Fruit fly (Drosophila melanogaster) whole organism, embryonic: ENCODE data around the gene CG31776.

Experiments
- Ada2b ChIP-seq: fragments of 200-800 bp; sonication (Bioruptor generic); IDR thresholded peaks from 2 replicates; pipeline ENCODE4 v1.3.6; 2022; ENCODE audit warnings: missing biosample characterization, missing genetic modification characterization
- Antp ChIP-seq: fragments of 200-800 bp; sonication (Bioruptor generic); optimal IDR thresholded peaks from 3 replicates; lab custom pipeline; 2016; ENCODE audit warnings: missing biosample characterization, missing genetic modification characterization
- CG10209 ChIP-seq: fragments of 200-800 bp; sonication (Bioruptor generic); optimal IDR thresholded peaks from 3 replicates; lab custom pipeline; 2017; ENCODE audit warnings: missing biosample characterization, mild to moderate bottlenecking, missing genetic modification characterization, missing genetic modification reagents
- CG11085 ChIP-seq: fragments of 200-800 bp; sonication (Bioruptor generic); IDR thresholded peaks from 2 replicates; pipeline ENCODE4 v1.3.6; 2022; ENCODE audit warnings: missing biosample characterization, missing genetic modification characterization
- CG11504 ChIP-seq: fragments of 200-800 bp; sonication (Bioruptor generic); optimal IDR thresholded peaks from 3 replicates; lab custom pipeline; 2019; ENCODE audit warnings: missing biosample characterization, mild to moderate bottlenecking, missing genetic modification characterization, moderate library complexity
- CG11560 ChIP-seq: fragments of 200-800 bp; sonication (Bioruptor generic); IDR thresholded peaks from 3 replicates; pipeline ENCODE4 v1.3.6; 2022; ENCODE audit warnings: missing biosample characterization, missing genetic modification characterization
- CG12391 ChIP-seq: fragments of 200-800 bp; sonication (Bioruptor generic); optimal IDR thresholded peaks from 3 replicates; lab custom pipeline; 2018; ENCODE audit warnings: missing biosample characterization, mild to moderate bottlenecking, missing genetic modification characterization, moderate library complexity
- CG14050 ChIP-seq: fragments of 200-800 bp; sonication (Bioruptor generic); IDR thresholded peaks from 3 replicates; pipeline ENCODE4 v1.3.6; 2022; ENCODE audit warnings: missing biosample characterization, missing genetic modification characterization
- CG14710 ChIP-seq: fragments of 200-800 bp; sonication (Bioruptor generic); optimal IDR thresholded peaks from 3 replicates; lab custom pipeline; 2019; ENCODE audit warnings: missing biosample characterization, mild to moderate bottlenecking, missing genetic modification characterization, moderate library complexity
- CG15696 ChIP-seq: fragments of 200-800 bp; sonication (Bioruptor generic); optimal IDR thresholded peaks from 2 replicates; lab custom pipeline; 2019; ENCODE audit warnings: missing biosample characterization, mild to moderate bottlenecking, missing genetic modification characterization, moderate library complexity
- CG2202 ChIP-seq: fragments of 200-800 bp; sonication (Bioruptor generic); optimal IDR thresholded peaks from 2 replicates; lab custom pipeline; 2018; ENCODE audit warnings: missing biosample characterization, mild to moderate bottlenecking, missing genetic modification characterization
- CG33557 ChIP-seq: fragments of 200-800 bp; sonication (Bioruptor generic); optimal IDR thresholded peaks from 2 replicates; lab custom pipeline; 2019; ENCODE audit warnings: missing biosample characterization, mild to moderate bottlenecking, missing genetic modification characterization, moderate library complexity
- CG3995 ChIP-seq: fragments of 200-800 bp; sonication (Bioruptor generic); optimal IDR thresholded peaks from 3 replicates; lab custom pipeline; 2016; ENCODE audit warnings: missing biosample characterization, missing genetic modification characterization
- CG4617 ChIP-seq: fragments of 200-800 bp; sonication (Bioruptor generic); optimal IDR thresholded peaks from 3 replicates; lab custom pipeline; 2016; ENCODE audit warnings: missing biosample characterization, missing genetic modification characterization, borderline replicate concordance
- CG4854 ChIP-seq: fragments of 200-800 bp; sonication (Bioruptor generic); optimal IDR thresholded peaks from 2 replicates; lab custom pipeline; 2016; ENCODE audit warnings: missing biosample characterization, missing genetic modification characterization, inconsistent platforms
- CG5245 ChIP-seq: fragments of 200-800 bp; sonication (Bioruptor generic); optimal IDR thresholded peaks from 3 replicates; lab custom pipeline; 2016; ENCODE audit warnings: missing biosample characterization, missing genetic modification characterization
- CG7963 ChIP-seq: fragments of 200-800 bp; sonication (Bioruptor generic); IDR thresholded peaks from 3 replicates; pipeline ENCODE4 v1.3.6; 2022; ENCODE audit warnings: missing biosample characterization, missing genetic modification characterization; ENCODE audit not compliant: partially characterized antibody
- CG8281 ChIP-seq: fragments of 200-800 bp; sonication (Bioruptor generic); optimal IDR thresholded peaks from 2 replicates; lab custom pipeline; 2018; ENCODE audit warnings: missing biosample characterization, mild to moderate bottlenecking, missing genetic modification characterization, moderate library complexity
- CG8359 ChIP-seq: fragments of 200-800 bp; sonication (Bioruptor generic); optimal IDR thresholded peaks from 2 replicates; lab custom pipeline; 2017; ENCODE audit warnings: missing biosample characterization, mild to moderate bottlenecking, missing genetic modification characterization, borderline replicate concordance
- CG8388 ChIP-seq: fragments of 200-800 bp; sonication (Bioruptor generic); optimal IDR thresholded peaks from 2 replicates; lab custom pipeline; 2019; ENCODE audit warnings: missing biosample characterization, mild to moderate bottlenecking, missing genetic modification characterization, moderate library complexity
- CG9817 ChIP-seq: fragments of 200-800 bp; sonication (Bioruptor generic); optimal IDR thresholded peaks from 2 replicates; lab custom pipeline; 2018; ENCODE audit warnings: missing biosample characterization, mild to moderate bottlenecking, missing genetic modification characterization, moderate library complexity
- Dek ChIP-seq: fragments of 200-800 bp; sonication (Bioruptor generic); optimal IDR thresholded peaks from 3 replicates; lab custom pipeline; 2019; ENCODE audit warnings: missing biosample characterization, mild to moderate bottlenecking, missing genetic modification characterization, moderate library complexity
- Dip2 ChIP-seq: fragments of 200-800 bp; sonication (Bioruptor generic); IDR thresholded peaks from 2 replicates; pipeline ENCODE4 v1.3.6; 2022; ENCODE audit warnings: missing biosample characterization, missing genetic modification characterization
- Doc3 ChIP-seq: fragments of 200-800 bp; sonication (Bioruptor generic); IDR thresholded peaks from 3 replicates; pipeline ENCODE4 v1.3.6; 2022; ENCODE audit warnings: missing biosample characterization, missing genetic modification characterization; ENCODE audit not compliant: partially characterized antibody
- Max ChIP-seq: fragments of 200-800 bp; sonication (Bioruptor generic); optimal IDR thresholded peaks from 2 replicates; lab custom pipeline; 2016; ENCODE audit warnings: missing biosample characterization, mild to moderate bottlenecking, missing genetic modification characterization
- Meics ChIP-seq: fragments of 200-800 bp; sonication (Bioruptor generic); optimal IDR thresholded peaks from 2 replicates; lab custom pipeline; 2017; ENCODE audit warnings: missing biosample characterization, mild to moderate bottlenecking, missing genetic modification characterization
- Nf-YB ChIP-seq: fragments of 200-800 bp; sonication (Bioruptor generic); optimal IDR thresholded peaks from 3 replicates; lab custom pipeline; 2019; ENCODE audit warnings: missing biosample characterization, mild to moderate bottlenecking, missing genetic modification characterization, moderate library complexity
- Scr ChIP-seq: fragments of 200-800 bp; sonication (Bioruptor generic); IDR thresholded peaks from 2 replicates; pipeline ENCODE4 v1.3.6; 2022; ENCODE audit warnings: missing biosample characterization, missing genetic modification characterization; ENCODE audit not compliant: partially characterized antibody
- Spps ChIP-seq: fragments of 200-800 bp; sonication (Bioruptor generic); optimal IDR thresholded peaks from 2 replicates; lab custom pipeline; 2018; ENCODE audit warnings: missing biosample characterization, mild to moderate bottlenecking, missing genetic modification characterization
- az2 ChIP-seq: fragments of 200-800 bp; sonication (Bioruptor generic); optimal IDR thresholded peaks from 3 replicates; lab custom pipeline; 2016; ENCODE audit warnings: missing biosample characterization, missing genetic modification characterization
- chm ChIP-seq: fragments of 200-800 bp; sonication (Bioruptor generic); IDR thresholded peaks from 2 replicates; pipeline ENCODE4 v1.3.6; 2022; ENCODE audit warnings: missing biosample characterization, missing genetic modification characterization
- dimm ChIP-seq: fragments of 200-800 bp; sonication (Bioruptor generic); IDR thresholded peaks from 2 replicates; pipeline ENCODE4 v1.3.6; 2022; ENCODE audit warnings: missing biosample characterization, missing genetic modification characterization
- ftz-f1 ChIP-seq: fragments of 200-800 bp; sonication (Bioruptor generic); optimal IDR thresholded peaks from 2 replicates; lab custom pipeline; 2016; ENCODE audit warnings: missing biosample characterization, missing genetic modification characterization
- gce ChIP-seq: fragments of 200-800 bp; sonication (Bioruptor generic); IDR thresholded peaks from 3 replicates; pipeline ENCODE4 v1.3.6; 2022; ENCODE audit warnings: missing biosample characterization, missing genetic modification characterization
- gcm ChIP-seq: fragments of 200-800 bp; sonication (Bioruptor generic); optimal IDR thresholded peaks from 2 replicates; lab custom pipeline; 2019; ENCODE audit warnings: missing biosample characterization, mild to moderate bottlenecking, missing genetic modification characterization, moderate library complexity
- gsb ChIP-seq: fragments of 200-800 bp; sonication (Bioruptor generic); IDR thresholded peaks from 2 replicates; pipeline ENCODE4 v1.3.6; 2022; ENCODE audit warnings: missing biosample characterization, missing genetic modification characterization
- kni ChIP-seq: fragments of 200-800 bp; sonication (Bioruptor generic); optimal IDR thresholded peaks from 3 replicates; lab custom pipeline; 2017; ENCODE audit warnings: mild to moderate bottlenecking, missing biosample characterization, missing genetic modification reagents, missing genetic modification characterization
- maf-S ChIP-seq: fragments of 200-800 bp; sonication (Bioruptor generic); optimal IDR thresholded peaks from 2 replicates; lab custom pipeline; 2016; ENCODE audit warnings: missing biosample characterization, missing genetic modification characterization
- mam ChIP-seq: fragments of 200-800 bp; sonication (Bioruptor generic); optimal IDR thresholded peaks from 3 replicates; lab custom pipeline; 2016; ENCODE audit warnings: missing biosample characterization, missing genetic modification characterization
- nmo ChIP-seq: fragments of 200-800 bp; sonication (Bioruptor generic); optimal IDR thresholded peaks from 2 replicates; lab custom pipeline; 2018; ENCODE audit warnings: missing biosample characterization, mild to moderate bottlenecking, missing genetic modification characterization, moderate library complexity
- onecut ChIP-seq: fragments of 200-800 bp; sonication (Bioruptor generic); IDR thresholded peaks from 2 replicates; pipeline ENCODE4 v1.3.6; 2022; ENCODE audit warnings: missing biosample characterization, missing genetic modification characterization
- pan ChIP-seq, 4 experiments: fragments of >200 bp in 3 of 4; fragments of 200-800 bp in 1 of 4; sonication (Bioruptor generic) in 1 of 4; optimal IDR thresholded peaks in 3 of 4; IDR thresholded peaks in 1 of 4; 2 replicates each; pipeline versions ENCODE4 v1.3.6 to Lab custom; 2017 to 2022; ENCODE audit warnings: missing biosample characterization in 2 of 4, missing genetic modification characterization in 2 of 4, mixed read lengths in 1 of 4
- psq ChIP-seq: fragments of 200-800 bp; sonication (Bioruptor generic); optimal IDR thresholded peaks from 2 replicates; lab custom pipeline; 2017; ENCODE audit warnings: missing biosample characterization, missing genetic modification characterization
- ranshi ChIP-seq: fragments of 200-800 bp; sonication (Bioruptor generic); IDR thresholded peaks from 2 replicates; pipeline ENCODE4 v1.3.6; 2022; ENCODE audit warnings: missing biosample characterization, missing genetic modification characterization
- slp2 ChIP-seq: fragments of 200-800 bp; sonication (Bioruptor generic); optimal IDR thresholded peaks from 2 replicates; lab custom pipeline; 2016; ENCODE audit warnings: missing biosample characterization, missing genetic modification characterization
- sug ChIP-seq: fragments of 200-800 bp; optimal IDR thresholded peaks from 2 replicates; lab custom pipeline; 2019; ENCODE audit warnings: missing biosample characterization, mild to moderate bottlenecking, missing genetic modification characterization, moderate library complexity
- tup ChIP-seq: fragments of 200-800 bp; sonication (Bioruptor generic); optimal IDR thresholded peaks from 2 replicates; lab custom pipeline; 2016; ENCODE audit warnings: missing biosample characterization, mild to moderate bottlenecking, missing genetic modification characterization, moderate library complexity
- usp ChIP-seq: fragments of >200 bp; optimal IDR thresholded peaks from 2 replicates; lab custom pipeline; 2017; ENCODE audit warnings: missing biosample characterization, missing genetic modification characterization
- vnd ChIP-seq: fragments of 200-800 bp; sonication (Bioruptor generic); IDR thresholded peaks from 3 replicates; pipeline ENCODE4 v1.3.6; 2022; ENCODE audit warnings: missing biosample characterization, missing genetic modification characterization; ENCODE audit not compliant: partially characterized antibody
- wek ChIP-seq: fragments of 200-800 bp; sonication (Bioruptor generic); optimal IDR thresholded peaks from 3 replicates; lab custom pipeline; 2018; ENCODE audit warnings: missing biosample characterization, mild to moderate bottlenecking, missing genetic modification characterization, moderate library complexity

The CG31776 gene

DNA sequence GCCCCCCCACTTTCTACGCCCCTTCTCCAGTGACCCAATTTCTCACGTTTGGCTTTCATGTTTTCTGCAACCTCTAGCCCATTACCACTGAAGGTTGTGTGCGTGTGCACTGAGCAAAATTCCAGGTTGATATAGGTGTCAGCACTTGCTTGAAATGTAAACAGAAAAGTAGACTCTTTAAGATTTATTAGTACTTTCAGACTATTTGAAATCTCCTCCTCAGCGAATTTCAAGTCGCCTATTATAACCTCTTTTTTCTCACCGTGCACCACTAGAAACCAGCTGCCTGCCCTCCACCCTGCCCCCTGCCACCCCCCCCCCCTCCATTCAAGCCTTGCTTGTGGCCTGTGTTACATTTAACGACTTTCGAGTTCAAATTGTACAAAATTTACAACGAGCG, 34.9 kb upstream of the CG31776 start (continued):
- TF ChIP-seq ranshi (GFP tag; lab: Robert Waterston, UW) (peak; percentile 56; the same call in 1 of the 2 replicates), CG10209 (GFP tag; lab: Kevin White, UChicago) (peak; percentile 53), Nf-YB (GFP tag; lab: Kevin White, UChicago) (no peak), Scr (GFP tag; lab: Robert Waterston, UW) (no peak), gce (GFP tag; lab: Robert Waterston, UW) (peak; percentile 54; the same call in 1 of the 3 replicates), Dip2 (GFP tag; lab: Robert Waterston, UW) (no peak), gsb (no peak), vnd (GFP tag; lab: Robert Waterston, UW) (no peak), chm (GFP tag; lab: Robert Waterston, UW) (peak; percentile 58; the same call in 1 of the 2 replicates), psq (GFP tag; lab: Kevin White, UChicago) (no peak), pan (optimal IDR thresholded peaks at IDR 0.05; lab: Kevin White, UChicago) (no peak), pan (GFP tag; optimal IDR thresholded peaks at IDR 0.05 in 1 of 2, IDR thresholded peaks at IDR 0.05 in 1 of 2) (peak in 1 of 2 experiments; percentile 45), onecut (GFP tag; lab: Robert Waterston, UW) (peak; percentile 59), Dek (no peak), CG12391 (tag; lab: Kevin White, UChicago) (no peak), CG8388 (peak; percentile 17), maf-S (GFP tag; lab: Kevin White, UChicago) (no peak), CG14050 (GFP tag; lab: Robert Waterston, UW) (0 out of 3 replicates have a peak, but pooled peaks have one; percentile 23), usp (GFP tag; lab: Kevin White, UChicago) (no peak), kni (GFP tag; lab: Kevin White, UChicago) (no peak), nmo (GFP tag; lab: Kevin White, UChicago) (peak; percentile 48), CG11560 (tag; lab: Robert Waterston, UW) (no peak), wek (GFP tag; lab: Kevin White, UChicago) (no peak), CG11504 (tag; lab: Kevin White, UChicago) (peak; percentile 60), CG4617 (GFP tag; lab: Kevin White, UChicago) (no peak), Meics (no peak), slp2 (no peak), Max (GFP tag; lab: Kevin White, UChicago) (no peak), gcm (GFP tag; lab: Kevin White, UChicago) (no peak), sug (tag; lab: Kevin White, UChicago) (no peak), Ada2b (GFP tag; lab: Robert Waterston, UW) (peak; percentile 52; the same call in 1 of the 2 replicates), CG15696 (tag; lab: Kevin White, UChicago) (no peak), CG8281 (no peak), CG4854 (no peak), CG2202 (tag; lab: Kevin White, UChicago) (no peak), dimm (no peak), Doc3 (GFP tag; lab: Robert Waterston, UW) (no peak), CG33557 (GFP tag; lab: Kevin White, UChicago) (no peak), CG8359 (GFP tag; lab: Kevin White, UChicago) (no peak), CG11085 (GFP tag; lab: Robert Waterston, UW) (no peak), CG14710 (peak; percentile 34), ftz-f1 (GFP tag; lab: Kevin White, UChicago) (no peak), CG3995 (GFP tag; lab: Kevin White, UChicago) (no peak), az2 (GFP tag; lab: Kevin White, UChicago) (peak; percentile 37), Antp (GFP tag; lab: Kevin White, UChicago) (no peak), mam (GFP tag; lab: Kevin White, UChicago) (no peak), tup (GFP tag; lab: Kevin White, UChicago) (no peak), CG7963 (no peak), CG5245 (GFP tag; lab: Kevin White, UChicago) (peak; percentile 21), CG9817 (tag; lab: Kevin White, UChicago) (no peak), Spps (tag; lab: Kevin White, UChicago) (no peak)
